Worm (Caenorhabditis elegans): Measurements from ENCODE around the gene srw-4.

ce11 chrV:2845771-2846170 is 42.8 kb downstream of the srw-4 start, which contains the start of gene srj-44:
- TF ChIP-seq ctbp-1 (GFP tag; IDR thresholded peaks at IDR 0.05) (no peak), Y75B8A.6 (GFP tag; IDR thresholded peaks at IDR 0.05) (no peak), attf-4 (tag; optimal IDR thresholded peaks at IDR 0.05) (no peak), nhr-10 (tag; optimal IDR thresholded peaks at IDR 0.05) (no peak), F49E8.2 (tag; optimal IDR thresholded peaks at IDR 0.05; ENCODE audit: borderline replicate concordance) (no peak), nhr-48 (tag; optimal IDR thresholded peaks at IDR 0.05) (no peak)

Data from whole organism, L4 larva.